Fruit fly (Drosophila melanogaster) whole organism, embryonic: Measurements from ENCODE around the gene Usp14.

ENCODE experiments used
- Atf6 ChIP-seq: fragments of 200-800 bp; sonication (Bioruptor generic); IDR thresholded peaks from 2 replicates; pipeline ENCODE4 v1.3.6; 2022; ENCODE audit warnings: missing biosample characterization, missing genetic modification characterization
- CG12942 ChIP-seq: fragments of 200-800 bp; sonication (Bioruptor generic); optimal IDR thresholded peaks from 3 replicates; lab custom pipeline; 2016; ENCODE audit warnings: missing biosample characterization, missing genetic modification characterization
- CG13287 ChIP-seq: fragments of 200-800 bp; sonication (Bioruptor generic); IDR thresholded peaks from 2 replicates; pipeline ENCODE4 v1.3.6; 2022; ENCODE audit warnings: missing biosample characterization, missing genetic modification characterization; ENCODE audit not compliant: partially characterized antibody
- CG13775 ChIP-seq: fragments of 200-800 bp; sonication (Bioruptor generic); optimal IDR thresholded peaks from 3 replicates; lab custom pipeline; 2017; ENCODE audit warnings: missing biosample characterization, mild to moderate bottlenecking, missing genetic modification characterization
- CG14014 ChIP-seq: fragments of 200-800 bp; sonication (Bioruptor generic); IDR thresholded peaks from 2 replicates; pipeline ENCODE4 v1.3.6; 2022; ENCODE audit warnings: missing biosample characterization, missing genetic modification characterization
- CG15011 ChIP-seq: fragments of 200-800 bp; sonication (Bioruptor generic); optimal IDR thresholded peaks from 3 replicates; lab custom pipeline; 2018; ENCODE audit warnings: missing biosample characterization, mild to moderate bottlenecking, missing genetic modification characterization
- CG1603 ChIP-seq: fragments of 200-800 bp; sonication (Bioruptor generic); optimal IDR thresholded peaks from 2 replicates; lab custom pipeline; 2019; ENCODE audit warnings: missing biosample characterization, mild to moderate bottlenecking, missing genetic modification characterization, moderate library complexity
- CG17829 ChIP-seq: fragments of 200-800 bp; optimal IDR thresholded peaks from 2 replicates; lab custom pipeline; 2019; ENCODE audit warnings: missing biosample characterization, mild to moderate bottlenecking, missing genetic modification characterization, moderate library complexity
- CG18476 ChIP-seq: fragments of 200-800 bp; sonication (Bioruptor generic); optimal IDR thresholded peaks from 2 replicates; lab custom pipeline; 2016; ENCODE audit warnings: missing biosample characterization, mild to moderate bottlenecking, missing genetic modification characterization
- CG31388 ChIP-seq: fragments of 200-800 bp; sonication (Bioruptor generic); optimal IDR thresholded peaks from 2 replicates; lab custom pipeline; 2016; ENCODE audit warnings: missing biosample characterization, missing genetic modification characterization
- CG32532 ChIP-seq: fragments of 200-800 bp; sonication (Bioruptor generic); IDR thresholded peaks from 2 replicates; pipeline ENCODE4 v1.3.6; 2022; ENCODE audit warnings: missing biosample characterization, missing genetic modification characterization
- CG34376 ChIP-seq: fragments of 200-800 bp; sonication (Bioruptor generic); optimal IDR thresholded peaks from 2 replicates; lab custom pipeline; 2018; ENCODE audit warnings: missing biosample characterization, mild to moderate bottlenecking, missing genetic modification characterization
- CG34422 ChIP-seq: fragments of 200-800 bp; sonication (Bioruptor generic); IDR thresholded peaks from 3 replicates; pipeline ENCODE4 v1.3.6; 2022; ENCODE audit warnings: missing biosample characterization, missing genetic modification characterization
- CG43689 ChIP-seq: fragments of 200-800 bp; sonication (Bioruptor generic); IDR thresholded peaks from 2 replicates; pipeline ENCODE4 v1.3.6; 2022; ENCODE audit warnings: missing biosample characterization, missing genetic modification characterization
- CG4730 ChIP-seq: fragments of 200-800 bp; sonication (Bioruptor generic); IDR thresholded peaks from 2 replicates; pipeline ENCODE4 v1.3.6; 2022; ENCODE audit warnings: missing biosample characterization, missing genetic modification characterization
- CG5245 ChIP-seq: fragments of 200-800 bp; sonication (Bioruptor generic); optimal IDR thresholded peaks from 3 replicates; lab custom pipeline; 2016; ENCODE audit warnings: missing biosample characterization, missing genetic modification characterization
- CG7372 ChIP-seq: fragments of 200-800 bp; sonication (Bioruptor generic); IDR thresholded peaks from 2 replicates; pipeline ENCODE4 v1.3.6; 2022; ENCODE audit warnings: missing biosample characterization, missing genetic modification characterization
- Camta ChIP-seq: fragments of 200-800 bp; sonication (Bioruptor generic); optimal IDR thresholded peaks from 2 replicates; lab custom pipeline; 2016; ENCODE audit warnings: missing biosample characterization, missing genetic modification characterization
- Dll ChIP-seq: fragments of 200-800 bp; sonication (Bioruptor generic); IDR thresholded peaks from 4 replicates; pipeline ENCODE4 v1.3.6; 2022; ENCODE audit warnings: missing biosample characterization, missing genetic modification characterization; ENCODE audit not compliant: partially characterized antibody
- Eip74EF ChIP-seq, 2 experiments: fragments of 200-800 bp in 1 of 2; fragments of >200 bp in 1 of 2; sonication (Bioruptor generic) in 1 of 2; optimal IDR thresholded peaks; 2 replicates each; lab custom pipeline; 2017 to 2019; ENCODE audit warnings: missing biosample characterization in 2 of 2, missing genetic modification characterization in 2 of 2, mild to moderate bottlenecking in 1 of 2, moderate library complexity in 1 of 2
- Gsc ChIP-seq: fragments of 200-800 bp; sonication (Bioruptor generic); IDR thresholded peaks from 2 replicates; pipeline ENCODE4 v1.3.6; 2022; ENCODE audit warnings: missing biosample characterization, missing genetic modification characterization
- H2.0 ChIP-seq: fragments of 200-800 bp; sonication (Bioruptor generic); IDR thresholded peaks from 2 replicates; pipeline ENCODE4 v1.3.6; 2022; ENCODE audit warnings: missing biosample characterization, missing genetic modification characterization
- Hmx ChIP-seq: fragments of 200-800 bp; sonication (Bioruptor generic); optimal IDR thresholded peaks from 2 replicates; lab custom pipeline; 2016; ENCODE audit warnings: missing biosample characterization, missing genetic modification characterization
- Hr78 ChIP-seq, 2 experiments: fragments of 200-800 bp in 1 of 2; fragments of >200 bp in 1 of 2; sonication (Bioruptor generic) in 1 of 2; optimal IDR thresholded peaks; 2 replicates each; lab custom pipeline; 2017 to 2019; ENCODE audit warnings: missing biosample characterization in 2 of 2, missing genetic modification characterization in 2 of 2, mild to moderate bottlenecking in 1 of 2, moderate library complexity in 1 of 2
- Jarid2 ChIP-seq: fragments of 200-800 bp; sonication (Bioruptor generic); optimal IDR thresholded peaks from 3 replicates; lab custom pipeline; 2017; ENCODE audit warnings: mild to moderate bottlenecking, missing biosample characterization, missing genetic modification reagents, missing genetic modification characterization
- Lpt ChIP-seq: fragments of >200 bp; optimal IDR thresholded peaks from 2 replicates; lab custom pipeline; 2018; ENCODE audit warnings: missing biosample characterization, missing genetic modification characterization
- MESR4 ChIP-seq: fragments of 200-800 bp; sonication (Bioruptor generic); optimal IDR thresholded peaks from 2 replicates; lab custom pipeline; 2018; ENCODE audit warnings: missing biosample characterization, mild to moderate bottlenecking, missing genetic modification characterization, moderate library complexity
- Nf-YC ChIP-seq: fragments of 200-800 bp; optimal IDR thresholded peaks from 3 replicates; lab custom pipeline; 2019; ENCODE audit warnings: missing biosample characterization, mild to moderate bottlenecking, missing genetic modification characterization, moderate library complexity
- Spps ChIP-seq: fragments of 200-800 bp; sonication (Bioruptor generic); optimal IDR thresholded peaks from 2 replicates; lab custom pipeline; 2018; ENCODE audit warnings: missing biosample characterization, mild to moderate bottlenecking, missing genetic modification characterization
- Vsx1 ChIP-seq: fragments of 200-800 bp; sonication (Bioruptor generic); optimal IDR thresholded peaks from 2 replicates; lab custom pipeline; 2017; ENCODE audit warnings: missing biosample characterization, mild to moderate bottlenecking, missing genetic modification characterization, missing genetic modification reagents
- abd-A ChIP-seq: fragments of 200-800 bp; sonication (Bioruptor generic); optimal IDR thresholded peaks from 3 replicates; lab custom pipeline; 2019; ENCODE audit warnings: missing biosample characterization, mild to moderate bottlenecking, missing genetic modification characterization, moderate library complexity
- bigmax ChIP-seq: fragments of 200-800 bp; sonication (Bioruptor generic); optimal IDR thresholded peaks from 2 replicates; lab custom pipeline; 2018; ENCODE audit warnings: missing biosample characterization, mild to moderate bottlenecking, missing genetic modification characterization
- cad ChIP-seq: fragments of >200 bp; optimal IDR thresholded peaks from 2 replicates; lab custom pipeline; 2017; ENCODE audit warnings: missing biosample characterization, missing genetic modification characterization
- cg ChIP-seq: fragments of 200-800 bp; sonication (Bioruptor generic); optimal IDR thresholded peaks from 3 replicates; lab custom pipeline; 2019; ENCODE audit warnings: missing biosample characterization, mild to moderate bottlenecking, missing genetic modification characterization, moderate library complexity
- chn ChIP-seq: fragments of 200-800 bp; sonication (Bioruptor generic); optimal IDR thresholded peaks from 2 replicates; lab custom pipeline; 2016; ENCODE audit warnings: missing biosample characterization, missing genetic modification characterization
- ems ChIP-seq: fragments of 200-800 bp; sonication (Bioruptor generic); optimal IDR thresholded peaks from 3 replicates; lab custom pipeline; 2016; ENCODE audit warnings: missing biosample characterization, missing genetic modification characterization
- fu2 ChIP-seq: fragments of 200-800 bp; sonication (Bioruptor generic); optimal IDR thresholded peaks from 2 replicates; lab custom pipeline; 2016; ENCODE audit warnings: missing biosample characterization, missing genetic modification characterization
- gfzf ChIP-seq: fragments of 200-800 bp; sonication (Bioruptor generic); optimal IDR thresholded peaks from 2 replicates; lab custom pipeline; 2016; ENCODE audit warnings: missing biosample characterization, mild to moderate bottlenecking, missing genetic modification characterization, moderate library complexity
- klu ChIP-seq: fragments of 200-800 bp; sonication (Bioruptor generic); IDR thresholded peaks from 2 replicates; pipeline ENCODE4 v1.3.6; 2022; ENCODE audit warnings: missing biosample characterization, missing genetic modification characterization
- mirr ChIP-seq: fragments of 200-800 bp; sonication (Bioruptor generic); optimal IDR thresholded peaks from 3 replicates; lab custom pipeline; 2018; ENCODE audit warnings: missing biosample characterization, mild to moderate bottlenecking, missing genetic modification characterization
- nau ChIP-seq: fragments of 200-800 bp; sonication (Bioruptor generic); optimal IDR thresholded peaks from 3 replicates; lab custom pipeline; 2017; ENCODE audit warnings: missing biosample characterization, mild to moderate bottlenecking, missing genetic modification characterization, missing genetic modification reagents
- p53 ChIP-seq: fragments of 200-800 bp; sonication (Bioruptor generic); optimal IDR thresholded peaks from 2 replicates; lab custom pipeline; 2016; ENCODE audit warnings: missing biosample characterization, missing genetic modification characterization
- pita ChIP-seq: fragments of 200-800 bp; sonication (Bioruptor generic); optimal IDR thresholded peaks from 2 replicates; lab custom pipeline; 2017; ENCODE audit warnings: missing biosample characterization, mild to moderate bottlenecking, missing genetic modification characterization
- pum ChIP-seq: fragments of 200-800 bp; sonication (Bioruptor generic); optimal IDR thresholded peaks from 2 replicates; lab custom pipeline; 2016; ENCODE audit warnings: missing biosample characterization, missing genetic modification characterization
- rib ChIP-seq: fragments of 200-800 bp; sonication (Bioruptor generic); IDR thresholded peaks from 2 replicates; pipeline ENCODE4 v1.3.6; 2022; ENCODE audit warnings: missing biosample characterization, missing genetic modification characterization
- scrt ChIP-seq: fragments of 200-800 bp; sonication (Bioruptor generic); optimal IDR thresholded peaks from 2 replicates; lab custom pipeline; 2018; ENCODE audit warnings: missing biosample characterization, mild to moderate bottlenecking, missing genetic modification characterization, moderate library complexity
- sd ChIP-seq: fragments of 200-800 bp; sonication (Bioruptor generic); optimal IDR thresholded peaks from 3 replicates; lab custom pipeline; 2018; ENCODE audit warnings: missing biosample characterization, mild to moderate bottlenecking, missing genetic modification characterization, moderate library complexity
- sens-2 ChIP-seq: fragments of 200-800 bp; sonication (Bioruptor generic); IDR thresholded peaks from 2 replicates; pipeline ENCODE4 v1.3.6; 2022; ENCODE audit warnings: missing biosample characterization, missing genetic modification characterization
- shn ChIP-seq: fragments of 200-800 bp; sonication (Bioruptor generic); optimal IDR thresholded peaks from 3 replicates; lab custom pipeline; 2016; ENCODE audit warnings: missing biosample characterization, missing genetic modification characterization
- sisA ChIP-seq: fragments of 200-800 bp; sonication (Bioruptor generic); IDR thresholded peaks from 2 replicates; pipeline ENCODE4 v1.3.6; 2022; ENCODE audit warnings: missing biosample characterization, missing genetic modification characterization
- ssp ChIP-seq: fragments of 200-800 bp; sonication (Bioruptor generic); IDR thresholded peaks from 2 replicates; pipeline ENCODE4 v1.3.6; 2022; ENCODE audit warnings: missing biosample characterization, missing genetic modification characterization
- tap ChIP-seq: fragments of 200-800 bp; optimal IDR thresholded peaks from 3 replicates; lab custom pipeline; 2019; ENCODE audit warnings: missing biosample characterization, mild to moderate bottlenecking, missing genetic modification characterization, moderate library complexity

Gene Usp14

dm6 chr2L:10276846-10277245, 37.4 kb downstream of the Usp14 start (continued):
- peak; percentile 24 for TF ChIP-seq MESR4 (GFP tag; lab: Kevin White, UChicago)
- TF ChIP-seq Gsc (GFP tag; lab: Robert Waterston, UW) = no peak
- TF ChIP-seq Jarid2 (GFP tag; lab: Kevin White, UChicago) = no peak
- no peak for TF ChIP-seq klu
- TF ChIP-seq cad (GFP tag; lab: Kevin White, UChicago) = no peak
- peak; percentile 23 for TF ChIP-seq Camta (GFP tag; lab: Kevin White, UChicago)
- TF ChIP-seq Dll (GFP tag; lab: Robert Waterston, UW) = no peak
- TF ChIP-seq ems = no peak
- TF ChIP-seq scrt (GFP tag; lab: Kevin White, UChicago) = no peak
- TF ChIP-seq CG34422 = peak; percentile 46; the same call in 1 of the 3 replicates
- no peak for TF ChIP-seq CG31388 (GFP tag; lab: Kevin White, UChicago)
- TF ChIP-seq chn (GFP tag; lab: Kevin White, UChicago) = peak; percentile 42
- TF ChIP-seq Spps = no peak
- TF ChIP-seq CG13775 (GFP tag; lab: Kevin White, UChicago) = peak; percentile 31
- TF ChIP-seq Vsx1 = no peak
- no peak for TF ChIP-seq CG34376 (GFP tag; lab: Kevin White, UChicago)
- TF ChIP-seq sd (tag; lab: Kevin White, UChicago) = no peak
- TF ChIP-seq tap (tag; lab: Kevin White, UChicago) = no peak
- TF ChIP-seq pita (GFP tag; lab: Kevin White, UChicago) = no peak
- TF ChIP-seq CG13287 = no peak
- no peak for TF ChIP-seq CG17829 (tag; lab: Kevin White, UChicago)
- no peak for TF ChIP-seq Hr78 (GFP tag; optimal IDR thresholded peaks at IDR 0.05; lab: Kevin White, UChicago)
- TF ChIP-seq CG14014 (GFP tag; lab: Robert Waterston, UW) = peak; percentile 28; the same call in 1 of the 2 replicates
- no peak for TF ChIP-seq rib (GFP tag; lab: Robert Waterston, UW)
- peak; percentile 92 for TF ChIP-seq cg (GFP tag; lab: Kevin White, UChicago)
- TF ChIP-seq Eip74EF (GFP tag; optimal IDR thresholded peaks at IDR 0.05; lab: Kevin White, UChicago) = no peak
- peak; percentile 23; the same call in 1 of the 2 replicates for TF ChIP-seq H2.0 (GFP tag; lab: Robert Waterston, UW)
- no peak for TF ChIP-seq pum (GFP tag; lab: Kevin White, UChicago)
- TF ChIP-seq CG4730 (GFP tag; lab: Robert Waterston, UW) = no peak

DNA sequence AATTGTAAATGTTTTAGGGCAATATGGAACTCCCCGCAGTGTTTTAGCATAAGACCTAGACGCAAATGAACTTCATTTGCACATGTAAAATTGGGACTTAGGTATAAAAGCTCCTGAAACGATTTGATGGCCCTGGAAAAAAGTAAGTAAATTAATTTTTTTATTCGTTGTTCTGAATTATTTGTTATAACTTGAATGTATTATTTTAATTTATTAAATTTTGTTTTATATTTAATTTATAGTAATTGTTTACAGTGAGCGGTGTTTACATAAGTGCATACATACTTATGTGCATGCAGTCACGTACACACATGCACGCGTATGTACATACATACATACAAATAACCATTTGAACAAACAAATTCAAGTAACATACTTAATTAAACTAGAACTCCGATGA, 37.8 kb downstream of the Usp14 start:
- TF ChIP-seq nau (GFP tag; lab: Kevin White, UChicago) = no peak
- TF ChIP-seq cg (GFP tag; lab: Kevin White, UChicago) = no peak
- no peak for TF ChIP-seq fu2 (GFP tag; lab: Kevin White, UChicago)
- no peak for TF ChIP-seq shn (GFP tag; lab: Kevin White, UChicago)
- TF ChIP-seq Atf6 (GFP tag; lab: Robert Waterston, UW) = no peak
- TF ChIP-seq Nf-YC (tag; lab: Kevin White, UChicago) = no peak
- no peak for TF ChIP-seq mirr (GFP tag; lab: Kevin White, UChicago)
- no peak for TF ChIP-seq CG12942
- TF ChIP-seq abd-A (tag; lab: Kevin White, UChicago) = no peak
- no peak for TF ChIP-seq sens-2
- TF ChIP-seq CG15011 (GFP tag; lab: Kevin White, UChicago) = no peak
- no peak for TF ChIP-seq Hmx (GFP tag; lab: Kevin White, UChicago)
- no peak for TF ChIP-seq Lpt (GFP tag; lab: Kevin White, UChicago)
- no peak for TF ChIP-seq CG7372 (GFP tag; lab: Robert Waterston, UW)
- TF ChIP-seq p53 (GFP tag; lab: Kevin White, UChicago) = no peak
- TF ChIP-seq CG43689 (GFP tag; lab: Robert Waterston, UW) = no peak
- no peak for TF ChIP-seq CG18476 (GFP tag; lab: Kevin White, UChicago)
- TF ChIP-seq ssp (GFP tag; lab: Robert Waterston, UW) = no peak
- TF ChIP-seq gfzf (GFP tag; lab: Kevin White, UChicago) = no peak
- no peak for TF ChIP-seq CG32532 (GFP tag; lab: Robert Waterston, UW)
- no peak for TF ChIP-seq bigmax (GFP tag; lab: Kevin White, UChicago)
- no peak for TF ChIP-seq sisA (GFP tag; lab: Robert Waterston, UW)
- no peak for TF ChIP-seq CG1603 (tag; lab: Kevin White, UChicago)
- no peak for TF ChIP-seq klu
- TF ChIP-seq CG5245 = no peak
